Worm (Caenorhabditis elegans): ENCODE results near the gene phat-3.

phat-3 gene

DNA sequence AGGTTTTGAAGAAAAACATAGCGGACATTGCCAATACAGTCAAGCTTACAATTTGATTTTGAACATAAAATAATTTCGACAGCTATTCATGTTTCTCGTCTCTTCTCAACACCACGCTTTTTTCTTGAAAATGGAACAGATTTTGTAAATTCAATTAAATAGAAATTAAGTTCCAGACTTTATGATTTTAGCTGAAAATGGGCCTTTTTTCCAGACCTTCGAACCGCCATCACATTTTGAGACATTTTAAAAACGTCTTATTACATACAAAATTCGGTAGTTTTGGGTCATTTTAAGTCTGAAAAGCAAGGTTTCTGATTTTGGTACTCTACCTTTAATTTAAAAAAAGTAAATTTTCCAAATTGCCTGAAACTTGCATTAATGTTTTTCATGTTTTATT, 5.6 kb upstream of the phat-3 start, which contains the start of gene C49G7.12:
Gene C49G7.12, plus strand, starts transcription at position 301 of the 400 bp plus-strand sequence.
- no peak for TF ChIP-seq unc-62 (GFP tag; optimal IDR thresholded peaks at IDR 0.05)

DNA sequence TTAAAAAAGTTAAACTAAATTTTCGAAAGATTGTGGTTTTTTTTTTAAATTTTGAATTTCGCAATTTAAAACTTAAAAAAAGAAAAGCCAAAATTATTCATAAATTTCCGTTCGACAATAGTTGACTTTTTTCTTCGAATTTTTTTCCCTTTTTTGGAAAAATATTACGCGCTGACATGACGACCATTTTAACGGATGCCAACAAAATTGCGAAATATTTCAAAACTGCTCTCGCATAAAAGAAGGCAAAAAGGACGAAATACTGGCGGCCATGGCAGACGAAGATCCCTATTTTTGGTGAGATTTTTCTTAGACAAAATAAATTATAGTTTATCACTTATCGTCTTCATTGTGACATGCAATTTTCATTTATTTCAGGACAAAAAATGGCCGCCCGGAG, 5.2 kb upstream of the phat-3 start:
- TF ChIP-seq unc-62 (GFP tag; optimal IDR thresholded peaks at IDR 0.05) = no peak

DNA sequence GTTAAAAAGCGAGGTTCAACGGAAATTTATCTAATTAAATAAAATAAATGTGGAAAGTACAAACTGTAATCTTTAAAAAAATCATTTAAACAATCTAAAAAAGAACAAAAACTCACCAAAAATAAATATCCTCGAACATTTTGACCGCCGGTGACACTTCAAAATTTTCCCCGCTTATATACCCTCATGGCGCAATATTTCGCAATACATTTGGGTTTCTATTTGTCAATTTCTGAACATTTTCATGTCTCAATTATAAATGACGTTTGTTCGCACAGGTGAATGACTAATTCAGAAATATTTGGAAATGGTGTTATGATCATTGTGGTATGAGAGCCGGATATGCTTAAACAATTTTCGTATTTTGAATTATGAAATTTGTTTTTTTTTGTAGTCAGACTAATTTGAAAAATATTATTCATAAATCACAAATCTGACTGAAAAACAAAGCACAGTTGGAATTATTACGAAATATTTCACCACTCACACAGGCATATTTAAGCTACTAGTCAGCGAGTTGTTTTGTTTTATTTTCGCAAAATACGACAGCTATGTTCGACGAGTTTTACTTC, 1.8 kb upstream of the phat-3 start, which contains the start of the genes C49G7.10 and irg-2:
Gene C49G7.10, minus strand, starts transcription at position 169 of the 572 bp plus-strand sequence.
Gene irg-2, plus strand, starts transcription at position 329 of the 572 bp plus-strand sequence.
- no peak for TF ChIP-seq unc-62 (GFP tag; optimal IDR thresholded peaks at IDR 0.05)

DNA sequence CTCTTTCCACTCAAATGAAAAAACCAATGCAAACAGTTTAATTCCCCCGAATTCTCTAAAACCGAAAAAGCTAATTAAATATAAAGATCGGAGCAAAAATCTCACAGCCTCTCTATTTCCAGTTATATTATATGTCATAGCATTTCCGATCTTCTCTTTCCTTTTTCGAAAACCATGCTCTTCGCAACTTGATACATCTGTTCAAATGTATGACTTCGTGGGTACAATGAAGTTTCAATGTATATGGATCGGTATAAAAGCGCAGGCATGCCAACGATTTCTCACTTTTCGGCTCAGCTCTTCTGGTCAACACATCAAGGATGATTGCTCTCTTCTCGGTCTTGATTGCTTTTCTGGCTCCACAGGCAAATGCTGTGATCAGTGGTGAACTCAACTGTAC, 2.4 kb downstream of the phat-3 start, which contains the start of gene phat-7:
Gene phat-7, plus strand, starts transcription at position 301 of the 400 bp plus-strand sequence.
- no peak for TF ChIP-seq unc-62 (GFP tag; optimal IDR thresholded peaks at IDR 0.05)

DNA sequence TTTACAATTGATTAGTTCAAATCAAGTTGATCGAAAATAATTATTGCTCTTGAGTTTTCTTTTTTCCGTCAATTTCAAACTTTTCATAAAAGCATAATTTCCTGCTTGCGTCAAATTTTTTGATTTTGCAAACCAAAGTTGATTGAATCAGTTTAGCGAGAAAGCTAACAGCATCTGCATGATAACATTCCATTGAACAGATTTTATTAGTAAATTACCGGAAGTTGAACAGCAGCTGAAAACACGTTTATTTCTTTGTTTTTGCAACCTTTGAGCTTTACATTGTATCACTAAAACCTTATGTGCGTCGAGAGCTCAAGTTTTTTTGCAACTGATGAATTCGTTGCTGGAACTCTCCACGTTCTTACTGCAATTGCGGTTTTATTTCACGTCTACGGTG, 3.8 kb downstream of the phat-3 start, which contains the start of gene srh-169:
Gene srh-169, plus strand, starts transcription at position 301 of the 400 bp plus-strand sequence.
- no peak for TF ChIP-seq unc-62 (GFP tag; optimal IDR thresholded peaks at IDR 0.05)

DNA sequence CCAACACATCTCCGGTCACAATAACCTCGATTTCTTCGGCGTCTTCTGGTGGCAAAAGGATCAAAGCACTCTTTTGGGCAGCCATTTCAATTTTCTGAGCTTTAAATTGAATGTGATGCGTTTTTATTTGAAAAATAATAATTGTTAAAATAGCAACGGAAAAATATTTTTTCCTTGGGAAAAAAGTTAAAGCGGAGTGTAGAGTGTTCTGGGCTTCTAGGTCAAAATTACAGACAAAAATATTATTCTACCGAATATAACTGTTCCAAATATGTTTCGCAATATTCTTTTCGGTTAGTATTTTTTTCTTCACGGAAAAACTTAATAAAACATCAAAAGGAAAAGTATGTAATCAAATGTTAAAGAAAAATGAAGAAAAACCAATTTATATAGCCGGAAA, 11.3 kb downstream of the phat-3 start, which contains the start of gene djr-1.2:
Gene djr-1.2, minus strand, starts transcription at position 101 of the 400 bp plus-strand sequence.
- no peak for TF ChIP-seq unc-62 (GFP tag; optimal IDR thresholded peaks at IDR 0.05)

DNA sequence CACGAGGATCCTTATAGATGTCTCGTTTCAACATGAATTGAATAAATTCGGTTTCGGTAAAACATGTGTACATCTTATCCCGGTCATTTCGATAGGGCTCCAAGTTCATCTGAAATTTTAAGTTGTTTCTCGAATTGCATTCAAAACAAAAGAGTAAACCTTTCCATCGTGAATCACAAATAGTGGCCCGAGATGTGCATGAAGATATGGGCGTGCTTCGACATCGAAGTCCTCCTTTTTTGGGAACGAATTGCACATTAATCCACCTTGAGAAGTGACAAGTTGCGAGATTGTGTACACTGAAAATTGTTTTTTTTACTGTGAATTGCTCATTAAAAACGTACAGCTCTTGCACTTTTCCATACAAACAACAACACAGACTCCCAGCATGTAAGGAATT, 12.5 kb downstream of the phat-3 start:
- no peak for TF ChIP-seq unc-62 (GFP tag; optimal IDR thresholded peaks at IDR 0.05)

DNA sequence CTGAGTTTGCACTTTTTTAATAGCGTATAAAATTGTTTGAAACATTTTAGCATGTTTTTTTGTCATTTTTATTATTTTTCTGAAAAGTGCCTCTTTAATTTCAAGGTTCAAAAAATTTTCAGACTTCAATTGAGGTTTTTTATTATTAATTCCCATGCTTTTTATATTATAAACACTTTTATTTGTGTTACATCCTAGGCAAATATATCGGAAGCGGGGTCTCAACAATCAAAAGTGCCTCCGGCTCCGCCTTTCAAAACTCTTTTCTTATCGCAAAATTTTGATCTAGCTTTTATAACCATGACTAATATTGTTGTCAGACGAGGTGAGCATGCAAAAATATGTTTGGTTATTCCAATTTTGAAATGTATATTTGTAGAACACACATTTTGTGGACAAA, 29.7 kb downstream of the phat-3 start, which contains the start of gene otpl-2:
Gene otpl-2, plus strand, starts transcription at position 301 of the 400 bp plus-strand sequence.
- no peak for TF ChIP-seq unc-62 (GFP tag; optimal IDR thresholded peaks at IDR 0.05)

DNA sequence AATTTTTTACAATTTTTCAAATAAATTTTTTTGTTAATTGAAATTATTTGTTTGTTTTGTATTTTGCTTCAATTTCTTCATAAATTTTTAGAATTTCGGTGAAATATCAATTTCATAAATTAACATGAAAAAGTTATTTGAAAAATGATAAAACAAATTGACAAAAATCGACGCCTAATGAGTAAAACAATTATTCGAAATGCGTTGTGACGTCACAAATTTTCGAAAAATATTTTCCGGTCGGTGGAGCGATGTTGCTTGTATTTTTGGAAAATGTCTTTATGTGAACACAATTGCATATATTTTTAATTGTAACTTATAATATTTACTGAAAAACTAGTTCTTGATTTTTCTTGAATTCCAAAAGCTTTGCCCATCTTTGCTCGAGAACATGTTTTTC, 36.8 kb downstream of the phat-3 start:
- no peak for TF ChIP-seq unc-62 (GFP tag; optimal IDR thresholded peaks at IDR 0.05)

DNA sequence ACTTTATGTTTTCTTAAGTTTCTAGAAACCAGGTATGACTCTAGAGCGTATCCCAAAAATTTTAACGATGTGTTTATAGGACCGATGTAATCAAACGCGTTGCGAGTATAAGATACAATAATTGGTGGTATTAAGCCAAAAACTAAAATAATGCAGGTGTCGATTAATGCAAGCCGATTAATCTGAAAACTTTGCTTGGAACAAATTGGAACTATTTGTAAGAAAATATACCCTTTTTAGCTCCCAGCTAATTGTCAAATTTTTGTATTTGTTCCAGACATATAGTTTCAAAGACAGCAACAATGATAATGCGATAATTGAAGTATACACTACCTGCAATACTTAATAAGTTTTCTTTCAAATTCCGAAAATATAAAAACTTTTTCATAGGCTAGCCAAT, 37.6 kb downstream of the phat-3 start, which contains the start of gene srh-211:
Gene srh-211, minus strand, starts transcription at position 101 of the 400 bp plus-strand sequence.
- no peak for TF ChIP-seq unc-62 (GFP tag; optimal IDR thresholded peaks at IDR 0.05)

DNA sequence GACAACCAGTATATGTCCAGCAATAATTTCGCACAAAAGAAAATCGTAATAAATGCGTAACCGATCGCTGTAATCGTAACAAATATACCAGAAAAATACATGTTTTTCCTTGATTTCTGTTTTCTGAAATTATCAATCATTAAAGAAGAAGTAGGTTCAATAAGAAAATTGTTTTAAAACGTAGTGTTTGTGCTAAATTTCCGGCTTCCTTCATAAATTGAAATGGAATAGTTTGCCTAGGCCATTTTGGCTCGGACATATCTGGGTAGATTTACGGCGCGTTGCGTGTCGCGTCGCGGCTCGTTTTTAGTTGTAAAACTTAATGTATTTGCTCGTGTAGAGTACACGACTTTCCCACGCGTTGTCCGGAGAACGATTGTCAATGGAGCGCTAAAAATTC, 39.2 kb downstream of the phat-3 start, which contains the start of gene F38H12.5:
Gene F38H12.5, minus strand, starts transcription at position 101 of the 400 bp plus-strand sequence.
- no peak for TF ChIP-seq unc-62 (GFP tag; optimal IDR thresholded peaks at IDR 0.05)

Data from whole organism, dauer.